Worm (Caenorhabditis elegans) whole organism, L4 larva: ENCODE measurements around the gene sre-34.

Experiments used
- aha-1 ChIP-seq: fragments of 150-350 bp; peaks from one replicate; lab custom pipeline; 2014; ENCODE audit warnings: missing biosample characterization, missing genetic modification characterization
- ceh-82 ChIP-seq: sonication (generic microtip); optimal IDR thresholded peaks from 2 replicates; lab custom pipeline; 2017; ENCODE audit warnings: missing biosample characterization, missing genetic modification characterization
- daf-12 ChIP-seq: fragments of 150-350 bp; optimal IDR thresholded peaks from 2 replicates; lab custom pipeline; 2014; ENCODE audit warnings: missing biosample characterization, missing genetic modification reagents, missing genetic modification characterization
- dmd-9 ChIP-seq: fragments of 200-800 bp; sonication (Bioruptor generic); IDR thresholded peaks from 2 replicates; pipeline ENCODE4 v1.3.6; 2022; ENCODE audit warnings: missing genetic modification reagents, missing genetic modification characterization, missing compliant biosample characterization
- lin-13 ChIP-seq: fragments of 150-350 bp; optimal IDR thresholded peaks from 2 replicates; lab custom pipeline; 2014; ENCODE audit warnings: missing biosample characterization, missing genetic modification reagents, missing genetic modification characterization
- nhr-237 ChIP-seq: sonication (generic microtip); optimal IDR thresholded peaks from 2 replicates; lab custom pipeline; 2017; ENCODE audit warnings: missing biosample characterization, missing genetic modification characterization
- nhr-42 ChIP-seq: fragments of 200-800 bp; sonication (Bioruptor generic); IDR thresholded peaks from 2 replicates; pipeline ENCODE4 v1.3.6; 2022; ENCODE audit warnings: missing genetic modification characterization, missing compliant biosample characterization
- pha-4 ChIP-seq, 2 experiments: fragments of 150-350 bp in 1 of 2; fragments of 200-800 bp in 1 of 2; sonication (Bioruptor generic) in 1 of 2; IDR thresholded peaks in 1 of 2; optimal IDR thresholded peaks in 1 of 2; 2 replicates each; pipeline versions ENCODE4 v1.3.6 to Lab custom; 2014 to 2022; ENCODE audit warnings: missing genetic modification characterization in 2 of 2, missing genetic modification reagents in 2 of 2, missing biosample characterization in 1 of 2, missing compliant biosample characterization in 1 of 2

DNA sequence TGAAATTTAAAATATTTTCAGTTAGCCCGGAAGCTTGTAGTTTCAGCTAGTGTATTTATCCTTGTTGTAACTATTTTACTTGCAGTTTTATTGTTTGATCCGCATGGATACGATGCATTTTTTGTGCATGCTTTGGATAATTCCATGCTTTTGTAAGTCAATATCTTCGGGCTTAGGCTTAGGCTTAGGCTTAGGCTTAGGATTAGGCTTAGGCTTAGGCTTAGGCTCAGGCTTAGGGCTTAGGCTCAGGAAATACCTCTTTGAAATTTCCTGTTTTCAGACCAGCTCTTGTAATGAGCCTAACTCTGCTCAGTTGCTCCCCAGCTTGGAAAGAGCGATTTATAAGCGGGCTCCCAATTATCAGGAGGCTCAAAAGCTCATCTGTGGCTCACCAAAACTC, 17.1 kb downstream of the sre-34 start, which contains the start of gene srg-16:
- TF ChIP-seq lin-13 (GFP tag; lab: Kevin White, UChicago) (no peak), daf-12 (tag; lab: Kevin White, UChicago) (no peak), nhr-42 (GFP tag; lab: Robert Waterston, UW) (no peak), dmd-9 (GFP tag; lab: Robert Waterston, UW) (no peak), aha-1 (tag; lab: Kevin White, UChicago) (no peak), ceh-82 (tag; lab: Kevin White, UChicago) (no peak), pha-4 (GFP tag; IDR thresholded peaks at IDR 0.05; lab: Robert Waterston, UW) (no peak), pha-4 (tag; optimal IDR thresholded peaks at IDR 0.05; lab: Kevin White, UChicago) (no peak), nhr-237 (tag; lab: Kevin White, UChicago) (no peak)
